Fruit fly (Drosophila melanogaster): ENCODE measurements around the gene CG5880.
A peak's percentile ranks its signal among the peaks of the same experiment; 100 is the strongest.

CG5880 gene

DNA sequence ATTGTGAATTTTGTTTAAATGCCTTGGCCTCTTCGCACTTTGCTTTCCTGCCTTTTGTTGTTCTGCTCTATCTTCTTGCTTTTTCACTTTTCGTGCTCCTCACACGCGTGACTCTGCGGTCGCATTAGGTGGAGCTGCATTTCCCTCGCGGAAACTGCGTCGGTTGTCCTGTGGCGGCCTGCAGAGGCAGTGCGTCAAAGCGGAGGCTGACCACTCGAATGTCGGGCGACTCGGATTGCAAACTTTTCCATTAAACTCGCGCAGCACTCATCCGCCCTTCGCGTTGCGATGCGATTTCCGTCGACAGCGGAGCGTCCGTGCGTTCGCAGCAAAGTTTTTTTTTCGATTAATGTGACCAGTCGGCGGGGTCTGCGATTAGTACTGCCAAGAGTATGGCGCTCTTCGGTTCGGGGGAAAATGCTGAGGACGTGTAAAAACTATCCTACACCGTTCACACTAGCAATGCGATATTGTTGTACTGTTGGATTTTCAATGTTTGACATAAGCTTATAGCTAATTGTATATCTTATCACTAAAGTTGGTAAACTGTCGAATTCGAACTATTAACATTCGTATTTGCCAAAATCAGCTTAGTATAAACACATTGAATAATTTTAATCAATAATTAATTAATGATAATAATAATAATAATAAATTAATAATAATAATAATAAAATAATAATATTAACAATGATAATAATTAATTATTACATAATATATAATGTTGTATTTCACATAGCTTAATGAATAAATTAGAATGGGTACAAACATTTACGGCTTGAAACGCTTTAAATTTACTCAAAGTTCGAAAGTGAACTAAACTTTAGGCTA lies 34.4 kb downstream of the CG5880 start, which contains the start of gene CG6051 (continued):
- TF ChIP-seq wek (GFP tag; optimal IDR thresholded peaks at IDR 0.05): peak; percentile 57
- TF ChIP-seq PHDP (tag; optimal IDR thresholded peaks at IDR 0.05): peak; percentile 64
- peak; percentile 68 for TF ChIP-seq CG18599 (GFP tag; optimal IDR thresholded peaks at IDR 0.05)
- no peak for TF ChIP-seq ssp (GFP tag; IDR thresholded peaks at IDR 0.05)
- peak; percentile 57 for TF ChIP-seq CG3281 (GFP tag; optimal IDR thresholded peaks at IDR 0.05)
- no peak for TF ChIP-seq psq (GFP tag; optimal IDR thresholded peaks at IDR 0.05)
- no peak for TF ChIP-seq CG4360 (GFP tag; IDR thresholded peaks at IDR 0.05)
- TF ChIP-seq ttk (GFP tag; IDR thresholded peaks at IDR 0.05): no peak
- TF ChIP-seq Trl (optimal IDR thresholded peaks at IDR 0.05): no peak
- peak; percentile 42 for TF ChIP-seq Trl (GFP tag; optimal IDR thresholded peaks at IDR 0.05)
- TF ChIP-seq Deaf1 (tag; optimal IDR thresholded peaks at IDR 0.05): no peak
- TF ChIP-seq CG13287 (GFP tag; IDR thresholded peaks at IDR 0.05; ENCODE audit: partially characterized antibody): no peak
- peak; percentile 41 for TF ChIP-seq nau (GFP tag; optimal IDR thresholded peaks at IDR 0.05)
- no peak for TF ChIP-seq Ptx1 (GFP tag; IDR thresholded peaks at IDR 0.05)
- peak; percentile 70 for TF ChIP-seq Fer1 (GFP tag; optimal IDR thresholded peaks at IDR 0.05)
- TF ChIP-seq sim (GFP tag; IDR thresholded peaks at IDR 0.05): no peak
- TF ChIP-seq nom (GFP tag; optimal IDR thresholded peaks at IDR 0.05): peak; percentile 74
- TF ChIP-seq crol (GFP tag; IDR thresholded peaks at IDR 0.05): no peak
- TF ChIP-seq Mes4 (GFP tag; optimal IDR thresholded peaks at IDR 0.05): no peak
- peak; percentile 33 for TF ChIP-seq CG4617 (GFP tag; optimal IDR thresholded peaks at IDR 0.05; ENCODE audit: borderline replicate concordance)
- TF ChIP-seq maf-S (GFP tag; optimal IDR thresholded peaks at IDR 0.05): no peak
- TF ChIP-seq CG9727 (GFP tag; optimal IDR thresholded peaks at IDR 0.05): peak; percentile 30
- TF ChIP-seq CG12219 (GFP tag; optimal IDR thresholded peaks at IDR 0.05): no peak
- no peak for TF ChIP-seq cas (GFP tag; IDR thresholded peaks at IDR 0.05)
- TF ChIP-seq Dbx (GFP tag; IDR thresholded peaks at IDR 0.05): no peak
- no peak for TF ChIP-seq Poxn (GFP tag; IDR thresholded peaks at IDR 0.05)
- TF ChIP-seq CG10267 (tag; optimal IDR thresholded peaks at IDR 0.05): peak; percentile 65
- TF ChIP-seq br (optimal IDR thresholded peaks at IDR 0.05): no peak
- TF ChIP-seq sens-2 (GFP tag; IDR thresholded peaks at IDR 0.05): no peak
- peak; percentile 54 for TF ChIP-seq Hr3 (GFP tag; optimal IDR thresholded peaks at IDR 0.05)
- TF ChIP-seq CG6175 (GFP tag; IDR thresholded peaks at IDR 0.05): no peak
- TF ChIP-seq E2f1 (GFP tag; IDR thresholded peaks at IDR 0.05): no peak
- no peak for TF ChIP-seq chinmo (GFP tag; IDR thresholded peaks at IDR 0.05; ENCODE audit: partially characterized antibody)
- TF ChIP-seq CG1603 (tag; optimal IDR thresholded peaks at IDR 0.05): peak; percentile 80
- TF ChIP-seq ken (GFP tag; IDR thresholded peaks at IDR 0.05): no peak
- TF ChIP-seq Meics (GFP tag; optimal IDR thresholded peaks at IDR 0.05): no peak
- TF ChIP-seq bab2 (GFP tag; optimal IDR thresholded peaks at IDR 0.05): peak; percentile 48
- no peak for TF ChIP-seq p53 (GFP tag; optimal IDR thresholded peaks at IDR 0.05)
- no peak for TF ChIP-seq Mad (GFP tag; optimal IDR thresholded peaks at IDR 0.05)
- no peak for TF ChIP-seq Bteb2 (GFP tag; optimal IDR thresholded peaks at IDR 0.05)
- no peak for TF ChIP-seq CG8388 (GFP tag; optimal IDR thresholded peaks at IDR 0.05)
- peak; percentile 56 for TF ChIP-seq kni (GFP tag; optimal IDR thresholded peaks at IDR 0.05)
- TF ChIP-seq Camta (GFP tag; optimal IDR thresholded peaks at IDR 0.05): no peak
- no peak for TF ChIP-seq Nf-YB (GFP tag; optimal IDR thresholded peaks at IDR 0.05)
- no peak for TF ChIP-seq CG4730 (GFP tag; IDR thresholded peaks at IDR 0.05)
- peak; percentile 73 for TF ChIP-seq CG2712 (tag; optimal IDR thresholded peaks at IDR 0.05)
- TF ChIP-seq CG2129 (GFP tag; IDR thresholded peaks at IDR 0.05; ENCODE audit: partially characterized antibody): no peak
- peak; percentile 13 for TF ChIP-seq slp2 (GFP tag; optimal IDR thresholded peaks at IDR 0.05)
- no peak for TF ChIP-seq al (GFP tag; IDR thresholded peaks at IDR 0.05)
- TF ChIP-seq Antp (GFP tag; optimal IDR thresholded peaks at IDR 0.05): peak; percentile 52
- peak; percentile 13 for TF ChIP-seq Sox100B (GFP tag; optimal IDR thresholded peaks at IDR 0.05)

Data from whole organism, embryonic.